Worm (Caenorhabditis elegans) whole organism, L1 larva: Measurements from ENCODE around the gene F54E2.2.

Experiments used
- aly-2 ChIP-seq: fragments of 150-350 bp; optimal IDR thresholded peaks from 2 replicates; lab custom pipeline; 2014; ENCODE audit warnings: missing biosample characterization, missing genetic modification characterization
- lin-35 ChIP-seq, 2 experiments: fragments of 150-350 bp; optimal IDR thresholded peaks; 2 replicates each; lab custom pipeline; 2014; ENCODE audit warnings: missing biosample characterization in 2 of 2, missing genetic modification characterization in 2 of 2, missing genetic modification reagents in 2 of 2
- skn-1 ChIP-seq: fragments of 150-350 bp; optimal IDR thresholded peaks from 2 replicates; lab custom pipeline; 2014; ENCODE audit warnings: missing biosample characterization, missing genetic modification characterization
- vab-15 ChIP-seq: sonication (generic microtip); optimal IDR thresholded peaks from 2 replicates; lab custom pipeline; 2017; ENCODE audit warnings: missing genotype, mild to moderate bottlenecking, missing genetic modification characterization, missing compliant biosample characterization
- ztf-11 ChIP-seq, 2 experiments: sonication (generic microtip); optimal IDR thresholded peaks; 2 replicates each; lab custom pipeline; 2016 to 2017; ENCODE audit warnings: missing genetic modification characterization in 2 of 2, missing biosample characterization in 1 of 2, missing compliant biosample characterization in 1 of 2

DNA sequence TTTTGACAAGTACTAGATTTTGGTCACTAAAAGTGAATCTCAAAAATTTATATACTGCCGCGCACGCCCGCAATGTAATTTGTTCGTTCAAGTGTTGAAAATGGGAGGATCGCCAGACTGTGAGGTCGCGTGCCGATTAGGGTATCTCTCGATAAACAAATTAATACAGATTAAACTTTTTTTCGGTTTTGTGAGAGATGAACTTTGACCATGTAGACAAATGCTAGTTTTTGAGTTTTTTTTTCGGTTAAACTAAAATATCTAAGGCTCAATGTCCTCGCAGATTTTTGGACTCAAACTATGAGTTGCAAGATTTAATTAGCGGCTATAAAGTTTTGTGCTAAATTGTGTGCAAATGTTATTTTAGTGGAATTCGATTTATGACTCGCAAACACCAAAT lies 26.3 kb upstream of the F54E2.2 start, which contains the start of gene dhs-15:
- no peak for TF ChIP-seq vab-15 (tag; lab: Kevin White, UChicago)
- no peak for TF ChIP-seq aly-2 (tag; lab: Kevin White, UChicago)
- TF ChIP-seq ztf-11 (tag; optimal IDR thresholded peaks at IDR 0.05; lab: Kevin White, UChicago) = no peak
- no peak for TF ChIP-seq skn-1 (tag; lab: Kevin White, UChicago)
- no peak for TF ChIP-seq lin-35 (GFP tag; optimal IDR thresholded peaks at IDR 0.05; lab: Kevin White, UChicago)
